Worm (Caenorhabditis elegans) whole organism, L2 larva: ENCODE results near the gene F53H2.1.
A peak's percentile ranks its signal among the peaks of the same experiment; 100 is the strongest.

Experiments used
- C34F6.9 ChIP-seq: fragments of 150-350 bp; optimal IDR thresholded peaks from 2 replicates; lab custom pipeline; 2014; ENCODE audit warnings: missing biosample characterization, missing genetic modification characterization
- F13H6.1 ChIP-seq: sonication (generic microtip); optimal IDR thresholded peaks from 2 replicates; lab custom pipeline; 2016; ENCODE audit warnings: missing genetic modification characterization, missing compliant biosample characterization
- R02D3.7 ChIP-seq: fragments of 150-350 bp; optimal IDR thresholded peaks from 2 replicates; lab custom pipeline; 2014; ENCODE audit warnings: missing biosample characterization, missing genetic modification characterization
- Y55F3AM.14 ChIP-seq: fragments of 200-800 bp; sonication (Bioruptor generic); optimal IDR thresholded peaks from 2 replicates; lab custom pipeline; 2018; ENCODE audit warnings: mild to moderate bottlenecking, missing genetic modification characterization, missing compliant biosample characterization
- alr-1 ChIP-seq: fragments of 150-350 bp; optimal IDR thresholded peaks from 2 replicates; lab custom pipeline; 2014; ENCODE audit warnings: missing biosample characterization, missing genetic modification characterization
- ama-1 ChIP-seq: fragments of 150-350 bp; optimal IDR thresholded peaks from 2 replicates; lab custom pipeline; 2018; ENCODE audit warnings: inconsistent platforms
- blmp-1 ChIP-seq: sonication (generic microtip); optimal IDR thresholded peaks from 2 replicates; lab custom pipeline; 2017; ENCODE audit warnings: missing genetic modification characterization, mild to moderate bottlenecking, missing compliant biosample characterization, antibody characterized with exemption, moderate library complexity; ENCODE audit not compliant: insufficient read depth
- crh-2 ChIP-seq: sonication (generic microtip); optimal IDR thresholded peaks from 2 replicates; lab custom pipeline; 2017; ENCODE audit warnings: missing biosample characterization, missing genetic modification characterization
- egl-27 ChIP-seq: sonication (generic microtip); optimal IDR thresholded peaks from 3 replicates; lab custom pipeline; 2017; ENCODE audit warnings: missing biosample characterization, missing genetic modification reagents, missing genetic modification characterization
- elt-1 ChIP-seq: fragments of 150-350 bp; optimal IDR thresholded peaks from 2 replicates; lab custom pipeline; 2014; ENCODE audit warnings: missing biosample characterization, missing genetic modification characterization
- fos-1 ChIP-seq: fragments of 150-350 bp; optimal IDR thresholded peaks from 2 replicates; lab custom pipeline; 2014; ENCODE audit warnings: missing biosample characterization, missing genetic modification characterization
- gmeb-1 ChIP-seq: fragments of 150-350 bp; optimal IDR thresholded peaks from 2 replicates; lab custom pipeline; 2014; ENCODE audit warnings: missing biosample characterization, missing genetic modification characterization
- lin-11 ChIP-seq: fragments of 150-350 bp; sonication (generic microtip); optimal IDR thresholded peaks from 2 replicates; lab custom pipeline; 2014; ENCODE audit warnings: missing biosample characterization, missing genetic modification characterization, inconsistent platforms, mixed read lengths
- lin-13 ChIP-seq: fragments of 150-350 bp; optimal IDR thresholded peaks from 2 replicates; lab custom pipeline; 2014; ENCODE audit warnings: missing biosample characterization, missing genetic modification reagents, missing genetic modification characterization
- lsy-2 ChIP-seq, 2 experiments: fragments of 150-350 bp in 1 of 2; sonication (generic microtip) in 1 of 2; optimal IDR thresholded peaks; 2 replicates each; lab custom pipeline; 2014 to 2017; ENCODE audit warnings: missing biosample characterization in 2 of 2, missing genetic modification characterization in 2 of 2
- mab-5 ChIP-seq: fragments of 150-350 bp; optimal IDR thresholded peaks from 2 replicates; lab custom pipeline; 2014; ENCODE audit warnings: missing biosample characterization, missing genetic modification characterization
- mbf-1 ChIP-seq: sonication (generic microtip); optimal IDR thresholded peaks from 2 replicates; lab custom pipeline; 2017; ENCODE audit warnings: missing biosample characterization, missing genetic modification characterization
- nhr-10 ChIP-seq: sonication (generic microtip); optimal IDR thresholded peaks from 2 replicates; lab custom pipeline; 2017; ENCODE audit warnings: missing biosample characterization, missing genetic modification characterization
- nhr-11 ChIP-seq: fragments of 150-350 bp; optimal IDR thresholded peaks from 2 replicates; lab custom pipeline; 2014; ENCODE audit warnings: missing biosample characterization, missing genetic modification characterization
- nhr-12 ChIP-seq: fragments of 150-350 bp; optimal IDR thresholded peaks from 2 replicates; lab custom pipeline; 2014; ENCODE audit warnings: missing biosample characterization, missing genetic modification characterization
- nhr-129 ChIP-seq: fragments of 150-350 bp; optimal IDR thresholded peaks from 2 replicates; lab custom pipeline; 2014; ENCODE audit warnings: missing biosample characterization, missing genetic modification characterization
- nhr-21 ChIP-seq: fragments of 150-350 bp; optimal IDR thresholded peaks from 2 replicates; lab custom pipeline; 2014; ENCODE audit warnings: missing biosample characterization, missing genetic modification characterization
- nhr-237 ChIP-seq: fragments of 150-350 bp; optimal IDR thresholded peaks from 2 replicates; lab custom pipeline; 2014; ENCODE audit warnings: missing biosample characterization, missing genetic modification characterization
- nhr-25 ChIP-seq: fragments of 150-350 bp; sonication (generic microtip); optimal IDR thresholded peaks from 3 replicates; lab custom pipeline; 2014; ENCODE audit warnings: missing biosample characterization, missing genetic modification characterization
- sem-4 ChIP-seq: fragments of 150-350 bp; optimal IDR thresholded peaks from 2 replicates; lab custom pipeline; 2014; ENCODE audit warnings: missing biosample characterization, missing genetic modification reagents, missing genetic modification characterization
- sma-3 ChIP-seq: sonication (generic microtip); optimal IDR thresholded peaks from 2 replicates; lab custom pipeline; 2016; ENCODE audit warnings: missing genetic modification reagents, missing genetic modification characterization, missing compliant biosample characterization
- sma-9 ChIP-seq, 2 experiments: fragments of 150-350 bp in 1 of 2; sonication (generic microtip) in 1 of 2; optimal IDR thresholded peaks; 2 replicates each; lab custom pipeline; 2014 to 2016; ENCODE audit warnings: missing genetic modification characterization in 2 of 2, mild to moderate bottlenecking in 1 of 2, missing biosample characterization in 1 of 2, missing compliant biosample characterization in 1 of 2, missing genetic modification reagents in 1 of 2, moderate library complexity in 1 of 2
- snpc-4 ChIP-seq: fragments of 150-350 bp; optimal IDR thresholded peaks from 2 replicates; lab custom pipeline; 2014; ENCODE audit warnings: missing biosample characterization, missing genetic modification characterization
- zag-1 ChIP-seq: fragments of 150-350 bp; optimal IDR thresholded peaks from 2 replicates; lab custom pipeline; 2014; ENCODE audit warnings: missing biosample characterization, missing genetic modification characterization
- ztf-1 ChIP-seq: fragments of 200-800 bp; sonication (Bioruptor generic); conservative IDR thresholded peaks from 2 replicates; pipeline ENCODE4 v1.3.6; 2022; ENCODE audit warnings: missing genetic modification characterization, missing compliant biosample characterization
- ztf-4 ChIP-seq: fragments of 150-350 bp; optimal IDR thresholded peaks from 2 replicates; lab custom pipeline; 2014; ENCODE audit warnings: missing biosample characterization, missing genetic modification characterization

The F53H2.1 gene

ce11 chrV:20386942-20387341 lies 573 bp upstream of the F53H2.1 start, which contains the start of gene K02E2.7:
Gene K02E2.7 (minus strand): TSS chrV:20387042.
- TF ChIP-seq F13H6.1 (tag; lab: Kevin White, UChicago) (no peak), nhr-11 (tag; lab: Kevin White, UChicago) (no peak), Y55F3AM.14 (GFP tag; lab: Kevin White, UChicago) (no peak), ztf-1 (GFP tag; lab: Robert Waterston, UW) (no peak), mbf-1 (tag; lab: Kevin White, UChicago) (no peak), lsy-2 (tag; optimal IDR thresholded peaks at IDR 0.05; lab: Kevin White, UChicago) (no peak), crh-2 (tag; lab: Kevin White, UChicago) (no peak), blmp-1 (tag; lab: Kevin White, UChicago) (no peak), sma-3 (no peak), alr-1 (tag; lab: Kevin White, UChicago) (no peak), nhr-10 (tag; lab: Kevin White, UChicago) (no peak), C34F6.9 (tag; lab: Kevin White, UChicago) (no peak), ama-1 (lab: Kevin White, UChicago) (no peak)

- TF ChIP-seq nhr-11 (tag; lab: Kevin White, UChicago) (no peak), sma-3 (peak; percentile 34)
Measured at ce11 chrV:20393773-20394172, 6.3 kb downstream of the F53H2.1 start, which contains the start of gene cnc-7. Gene cnc-7 (plus strand): TSS chrV:20394073.

ce11 chrV:20399532-20400068 lies 12.1 kb downstream of the F53H2.1 start:
- TF ChIP-seq sem-4 (tag; lab: Kevin White, UChicago) (no peak), lin-13 (GFP tag; lab: Kevin White, UChicago) (no peak), alr-1 (tag; lab: Kevin White, UChicago) (no peak), gmeb-1 (tag; lab: Kevin White, UChicago) (no peak), ztf-4 (tag; lab: Kevin White, UChicago) (no peak), mab-5 (tag; lab: Kevin White, UChicago) (no peak), nhr-21 (tag; lab: Kevin White, UChicago) (no peak), mbf-1 (tag; lab: Kevin White, UChicago) (no peak), nhr-12 (tag; lab: Kevin White, UChicago) (no peak), nhr-11 (tag; lab: Kevin White, UChicago) (no peak), C34F6.9 (tag; lab: Kevin White, UChicago) (no peak), nhr-25 (tag; lab: Kevin White, UChicago) (no peak), blmp-1 (tag; lab: Kevin White, UChicago) (no peak), egl-27 (tag; lab: Kevin White, UChicago) (no peak)

ce11 chrV:20402842-20403241 lies 15.3 kb downstream of the F53H2.1 start:
- TF ChIP-seq nhr-21 (tag; lab: Kevin White, UChicago) = peak; percentile 30
- TF ChIP-seq elt-1 (tag; lab: Kevin White, UChicago) = no peak
- peak; percentile 7 for TF ChIP-seq C34F6.9 (tag; lab: Kevin White, UChicago)
- peak in 1 of 2 experiments; percentile 39 for TF ChIP-seq lsy-2 (tag; optimal IDR thresholded peaks at IDR 0.05; lab: Kevin White, UChicago)
- TF ChIP-seq sma-9 (GFP tag; optimal IDR thresholded peaks at IDR 0.05; lab: Kevin White, UChicago) = no peak
- TF ChIP-seq sma-9 (tag; optimal IDR thresholded peaks at IDR 0.05; lab: Kevin White, UChicago) = no peak

ce11 chrV:20406817-20407216 lies 19.3 kb downstream of the F53H2.1 start:
- TF ChIP-seq R02D3.7 (tag; lab: Kevin White, UChicago) (no peak), fos-1 (tag; lab: Kevin White, UChicago) (no peak), snpc-4 (tag; lab: Kevin White, UChicago) (no peak), nhr-21 (tag; lab: Kevin White, UChicago) (no peak), sem-4 (tag; lab: Kevin White, UChicago) (no peak), nhr-129 (tag; lab: Kevin White, UChicago) (no peak), sma-9 (GFP tag; optimal IDR thresholded peaks at IDR 0.05; lab: Kevin White, UChicago) (no peak), sma-9 (tag; optimal IDR thresholded peaks at IDR 0.05; lab: Kevin White, UChicago) (no peak), nhr-237 (tag; lab: Kevin White, UChicago) (no peak), ztf-1 (GFP tag; lab: Robert Waterston, UW) (no peak), nhr-25 (tag; lab: Kevin White, UChicago) (no peak), gmeb-1 (tag; lab: Kevin White, UChicago) (no peak), Y55F3AM.14 (GFP tag; lab: Kevin White, UChicago) (no peak), zag-1 (tag; lab: Kevin White, UChicago) (no peak), lin-11 (tag; lab: Kevin White, UChicago) (no peak)
